Worm (Caenorhabditis elegans): ENCODE data around the gene R07B1.7.

DNA sequence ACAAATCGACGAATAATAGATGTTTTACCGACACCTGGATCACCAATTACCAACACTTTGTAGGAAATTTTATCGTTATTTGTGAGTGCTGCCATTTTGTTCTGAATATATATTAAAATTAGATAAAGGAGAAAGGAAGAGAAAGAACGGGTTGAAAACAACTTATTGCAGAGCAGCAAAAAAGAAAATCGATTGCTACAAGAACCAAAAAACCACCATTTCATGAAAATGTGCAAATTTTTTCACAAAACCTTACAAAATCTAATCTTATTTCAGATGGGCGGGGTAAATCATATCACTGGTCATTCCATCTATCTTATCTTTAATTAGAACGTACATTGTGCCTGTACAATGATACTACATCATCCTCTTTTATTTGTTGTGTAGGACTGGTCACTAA lies 13.2 kb downstream of the R07B1.7 start, which contains the start of gene glo-1:
- TF ChIP-seq ama-1 (optimal IDR thresholded peaks at IDR 0.05) (no peak), hnd-1 (tag; optimal IDR thresholded peaks at IDR 0.05) (no peak), flt-1 (GFP tag; IDR thresholded peaks at IDR 0.05) (no peak), ets-7 (tag; optimal IDR thresholded peaks at IDR 0.05) (no peak), B0310.2 (tag; optimal IDR thresholded peaks at IDR 0.05) (no peak), ceh-36 (tag; optimal IDR thresholded peaks at IDR 0.05) (no peak), tbx-37 (GFP tag; conservative IDR thresholded peaks at IDR 0.05) (no peak)
